Fruit fly (Drosophila melanogaster) whole organism, embryonic: Measurements from ENCODE around the gene CG7991.

Experiments
- Atf6 ChIP-seq: fragments of 200-800 bp; sonication (Bioruptor generic); IDR thresholded peaks from 2 replicates; pipeline ENCODE4 v1.3.6; 2022; ENCODE audit warnings: missing biosample characterization, missing genetic modification characterization
- Bgb ChIP-seq: fragments of 200-800 bp; sonication (Bioruptor generic); IDR thresholded peaks from 2 replicates; pipeline ENCODE4 v1.3.6; 2022; ENCODE audit warnings: missing biosample characterization, missing genetic modification characterization; ENCODE audit not compliant: partially characterized antibody
- CG10267 ChIP-seq: fragments of 200-800 bp; sonication (Bioruptor generic); optimal IDR thresholded peaks from 2 replicates; lab custom pipeline; 2018; ENCODE audit warnings: missing biosample characterization, mild to moderate bottlenecking, missing genetic modification characterization, moderate library complexity
- CG12744 ChIP-seq: fragments of 200-800 bp; sonication (Bioruptor generic); optimal IDR thresholded peaks from 2 replicates; lab custom pipeline; 2016; ENCODE audit warnings: missing biosample characterization, missing genetic modification characterization
- CG13287 ChIP-seq: fragments of 200-800 bp; sonication (Bioruptor generic); IDR thresholded peaks from 2 replicates; pipeline ENCODE4 v1.3.6; 2022; ENCODE audit warnings: missing biosample characterization, missing genetic modification characterization; ENCODE audit not compliant: partially characterized antibody
- CG13424 ChIP-seq: fragments of 200-800 bp; sonication (Bioruptor generic); optimal IDR thresholded peaks from 2 replicates; lab custom pipeline; 2019; ENCODE audit warnings: missing biosample characterization, mild to moderate bottlenecking, missing genetic modification characterization, moderate library complexity
- CG13894 ChIP-seq: fragments of 200-800 bp; sonication (Bioruptor generic); optimal IDR thresholded peaks from 3 replicates; lab custom pipeline; 2018; ENCODE audit warnings: missing biosample characterization, mild to moderate bottlenecking, missing genetic modification characterization, moderate library complexity
- CG14667 ChIP-seq: fragments of 200-800 bp; sonication (Bioruptor generic); IDR thresholded peaks from 2 replicates; pipeline ENCODE4 v1.3.6; 2022; ENCODE audit warnings: missing biosample characterization, missing genetic modification characterization
- CG17359 ChIP-seq: fragments of 200-800 bp; sonication (Bioruptor generic); optimal IDR thresholded peaks from 3 replicates; lab custom pipeline; 2018; ENCODE audit warnings: missing biosample characterization, mild to moderate bottlenecking, missing genetic modification characterization, moderate library complexity
- CG2116 ChIP-seq: fragments of 200-800 bp; sonication (Bioruptor generic); optimal IDR thresholded peaks from 3 replicates; lab custom pipeline; 2018; ENCODE audit warnings: missing biosample characterization, mild to moderate bottlenecking, missing genetic modification characterization
- CG31441 ChIP-seq: fragments of 200-800 bp; sonication (Bioruptor generic); IDR thresholded peaks from 2 replicates; pipeline ENCODE4 v1.3.6; 2022; ENCODE audit warnings: missing biosample characterization, missing genetic modification characterization
- CG32532 ChIP-seq: fragments of 200-800 bp; sonication (Bioruptor generic); IDR thresholded peaks from 2 replicates; pipeline ENCODE4 v1.3.6; 2022; ENCODE audit warnings: missing biosample characterization, missing genetic modification characterization
- CG3407 ChIP-seq: fragments of 200-800 bp; sonication (Bioruptor generic); optimal IDR thresholded peaks from 2 replicates; lab custom pipeline; 2018; ENCODE audit warnings: missing biosample characterization, mild to moderate bottlenecking, missing genetic modification characterization
- CG6765 ChIP-seq: fragments of 200-800 bp; sonication (Bioruptor generic); optimal IDR thresholded peaks from 3 replicates; lab custom pipeline; 2017; ENCODE audit warnings: missing biosample characterization, mild to moderate bottlenecking, missing genetic modification characterization
- CG6854 ChIP-seq: fragments of 200-800 bp; sonication (Bioruptor generic); optimal IDR thresholded peaks from 3 replicates; lab custom pipeline; 2017; ENCODE audit warnings: missing biosample characterization, mild to moderate bottlenecking, missing genetic modification characterization
- CG8944 ChIP-seq: fragments of 200-800 bp; sonication (Bioruptor generic); optimal IDR thresholded peaks from 3 replicates; lab custom pipeline; 2016; ENCODE audit warnings: missing biosample characterization, missing genetic modification characterization
- CG9215 ChIP-seq: fragments of 200-800 bp; sonication (Bioruptor generic); IDR thresholded peaks from 2 replicates; pipeline ENCODE4 v1.3.6; 2022; ENCODE audit warnings: missing biosample characterization, missing genetic modification characterization
- Deaf1 ChIP-seq: fragments of 200-800 bp; optimal IDR thresholded peaks from 3 replicates; lab custom pipeline; 2019; ENCODE audit warnings: missing biosample characterization, mild to moderate bottlenecking, missing genetic modification characterization, moderate library complexity
- Dfd ChIP-seq, 2 experiments: fragments of >200 bp; optimal IDR thresholded peaks; 2 replicates each; lab custom pipeline; 2017; ENCODE audit warnings: missing biosample characterization in 2 of 2, missing genetic modification characterization in 2 of 2
- Dll ChIP-seq: fragments of 200-800 bp; sonication (Bioruptor generic); IDR thresholded peaks from 4 replicates; pipeline ENCODE4 v1.3.6; 2022; ENCODE audit warnings: missing biosample characterization, missing genetic modification characterization; ENCODE audit not compliant: partially characterized antibody
- Dp ChIP-seq: fragments of 200-800 bp; sonication (Bioruptor generic); optimal IDR thresholded peaks from 2 replicates; lab custom pipeline; 2018; ENCODE audit warnings: missing biosample characterization, mild to moderate bottlenecking, missing genetic modification characterization, moderate library complexity
- Elba2 ChIP-seq: fragments of 200-800 bp; sonication (Bioruptor generic); optimal IDR thresholded peaks from 3 replicates; lab custom pipeline; 2016; ENCODE audit warnings: missing biosample characterization, missing genetic modification characterization
- Ets97D ChIP-seq: fragments of 200-800 bp; sonication (Bioruptor generic); optimal IDR thresholded peaks from 3 replicates; lab custom pipeline; 2016; ENCODE audit warnings: missing biosample characterization, missing genetic modification characterization
- Fer2 ChIP-seq: fragments of 200-800 bp; sonication (Bioruptor generic); optimal IDR thresholded peaks from 2 replicates; lab custom pipeline; 2018; ENCODE audit warnings: missing biosample characterization, mild to moderate bottlenecking, missing genetic modification characterization, moderate library complexity
- H15 ChIP-seq: fragments of 200-800 bp; sonication (Bioruptor generic); IDR thresholded peaks from 3 replicates; pipeline ENCODE4 v1.3.6; 2022; ENCODE audit warnings: missing biosample characterization, missing genetic modification characterization
- Hr51 ChIP-seq, 2 experiments: fragments of 200-800 bp; sonication (Bioruptor generic); optimal IDR thresholded peaks; 2 replicates in 1 of 2; 3 replicates in 1 of 2; lab custom pipeline; 2016 to 2018; ENCODE audit warnings: missing biosample characterization in 2 of 2, missing genetic modification characterization in 2 of 2, mild to moderate bottlenecking in 1 of 2, moderate library complexity in 1 of 2
- Hr78 ChIP-seq, 2 experiments: fragments of 200-800 bp in 1 of 2; fragments of >200 bp in 1 of 2; sonication (Bioruptor generic) in 1 of 2; optimal IDR thresholded peaks; 2 replicates each; lab custom pipeline; 2017 to 2019; ENCODE audit warnings: missing biosample characterization in 2 of 2, missing genetic modification characterization in 2 of 2, mild to moderate bottlenecking in 1 of 2, moderate library complexity in 1 of 2
- Jarid2 ChIP-seq: fragments of 200-800 bp; sonication (Bioruptor generic); optimal IDR thresholded peaks from 3 replicates; lab custom pipeline; 2017; ENCODE audit warnings: mild to moderate bottlenecking, missing biosample characterization, missing genetic modification reagents, missing genetic modification characterization
- Side ChIP-seq: fragments of 200-800 bp; sonication (Bioruptor generic); optimal IDR thresholded peaks from 2 replicates; lab custom pipeline; 2016; ENCODE audit warnings: missing biosample characterization, missing genetic modification characterization
- ab ChIP-seq: fragments of 200-800 bp; sonication (Bioruptor generic); optimal IDR thresholded peaks from 2 replicates; lab custom pipeline; 2016; ENCODE audit warnings: missing biosample characterization, missing genetic modification characterization
- az2 ChIP-seq: fragments of 200-800 bp; sonication (Bioruptor generic); optimal IDR thresholded peaks from 3 replicates; lab custom pipeline; 2016; ENCODE audit warnings: missing biosample characterization, missing genetic modification characterization
- bab2 ChIP-seq: fragments of 200-800 bp; sonication (Bioruptor generic); optimal IDR thresholded peaks from 2 replicates; lab custom pipeline; 2016; ENCODE audit warnings: missing biosample characterization, missing genetic modification characterization
- bigmax ChIP-seq: fragments of 200-800 bp; sonication (Bioruptor generic); optimal IDR thresholded peaks from 2 replicates; lab custom pipeline; 2018; ENCODE audit warnings: missing biosample characterization, mild to moderate bottlenecking, missing genetic modification characterization
- crc ChIP-seq: fragments of 200-800 bp; sonication (Bioruptor generic); optimal IDR thresholded peaks from 2 replicates; lab custom pipeline; 2016; ENCODE audit warnings: missing biosample characterization, missing genetic modification characterization
- dimm ChIP-seq: fragments of 200-800 bp; sonication (Bioruptor generic); IDR thresholded peaks from 2 replicates; pipeline ENCODE4 v1.3.6; 2022; ENCODE audit warnings: missing biosample characterization, missing genetic modification characterization
- fd64A ChIP-seq: fragments of 200-800 bp; sonication (Bioruptor generic); optimal IDR thresholded peaks from 3 replicates; lab custom pipeline; 2018; ENCODE audit warnings: missing biosample characterization, mild to moderate bottlenecking, missing genetic modification characterization
- hbn ChIP-seq: fragments of 200-800 bp; sonication (Bioruptor generic); IDR thresholded peaks from 2 replicates; pipeline ENCODE4 v1.3.6; 2022; ENCODE audit warnings: missing biosample characterization, missing genetic modification characterization; ENCODE audit not compliant: partially characterized antibody
- kni ChIP-seq: fragments of 200-800 bp; sonication (Bioruptor generic); optimal IDR thresholded peaks from 3 replicates; lab custom pipeline; 2017; ENCODE audit warnings: mild to moderate bottlenecking, missing biosample characterization, missing genetic modification reagents, missing genetic modification characterization
- lola ChIP-seq, 3 experiments: fragments of >200 bp in 2 of 3; fragments of 200-800 bp in 1 of 3; sonication (Bioruptor generic) in 1 of 3; optimal IDR thresholded peaks; 2 replicates each; lab custom pipeline; 2017 to 2019; ENCODE audit warnings: missing biosample characterization in 3 of 3, missing genetic modification characterization in 3 of 3, mild to moderate bottlenecking in 1 of 3, moderate library complexity in 1 of 3
- lov ChIP-seq, 2 experiments: fragments of 200-800 bp in 1 of 2; fragments of >200 bp in 1 of 2; sonication (Bioruptor generic) in 1 of 2; IDR thresholded peaks in 1 of 2; optimal IDR thresholded peaks in 1 of 2; 2 replicates in 1 of 2; 3 replicates in 1 of 2; pipeline versions ENCODE4 v1.3.6 to Lab custom; 2017 to 2022; ENCODE audit warnings: missing biosample characterization in 1 of 2, missing genetic modification characterization in 1 of 2
- mam ChIP-seq: fragments of 200-800 bp; sonication (Bioruptor generic); optimal IDR thresholded peaks from 3 replicates; lab custom pipeline; 2016; ENCODE audit warnings: missing biosample characterization, missing genetic modification characterization
- odd ChIP-seq: fragments of 200-800 bp; sonication (Bioruptor generic); optimal IDR thresholded peaks from 2 replicates; lab custom pipeline; 2017; ENCODE audit warnings: missing biosample characterization, mild to moderate bottlenecking, missing genetic modification characterization
- onecut ChIP-seq: fragments of 200-800 bp; sonication (Bioruptor generic); IDR thresholded peaks from 2 replicates; pipeline ENCODE4 v1.3.6; 2022; ENCODE audit warnings: missing biosample characterization, missing genetic modification characterization
- pho ChIP-seq: fragments of 200-800 bp; sonication (Bioruptor generic); optimal IDR thresholded peaks from 2 replicates; lab custom pipeline; 2016; ENCODE audit warnings: missing biosample characterization, missing genetic modification characterization
- seq ChIP-seq: fragments of 200-800 bp; sonication (Bioruptor generic); IDR thresholded peaks from 2 replicates; pipeline ENCODE4 v1.3.6; 2022; ENCODE audit warnings: missing biosample characterization, missing genetic modification characterization
- slou ChIP-seq: fragments of 200-800 bp; sonication (Bioruptor generic); optimal IDR thresholded peaks from 3 replicates; lab custom pipeline; 2016; ENCODE audit warnings: missing biosample characterization, missing genetic modification characterization
- sna ChIP-seq: fragments of 200-800 bp; sonication (Bioruptor generic); IDR thresholded peaks from 2 replicates; pipeline ENCODE4 v1.3.6; 2022; ENCODE audit warnings: missing biosample characterization, missing genetic modification characterization; ENCODE audit not compliant: partially characterized antibody
- toy ChIP-seq: fragments of 200-800 bp; sonication (Bioruptor generic); IDR thresholded peaks from 2 replicates; pipeline ENCODE4 v1.3.6; 2022; ENCODE audit warnings: missing biosample characterization, missing genetic modification characterization
- vnd ChIP-seq: fragments of 200-800 bp; sonication (Bioruptor generic); IDR thresholded peaks from 3 replicates; pipeline ENCODE4 v1.3.6; 2022; ENCODE audit warnings: missing biosample characterization, missing genetic modification characterization; ENCODE audit not compliant: partially characterized antibody

The CG7991 gene

dm6 chr3L:1652700-1653200 lies 21.8 kb upstream of the CG7991 start, which contains the start of the genes CG7970 and Vta1 (continued):
- TF ChIP-seq CG6854 (no peak), dimm (GFP tag; lab: Robert Waterston, UW) (no peak), fd64A (GFP tag; lab: Kevin White, UChicago) (no peak), CG13287 (GFP tag; lab: Robert Waterston, UW) (peak; percentile 43; the same call in 1 of the 2 replicates), toy (no peak), ab (GFP tag; lab: Kevin White, UChicago) (no peak), CG13424 (tag; lab: Kevin White, UChicago) (no peak), Jarid2 (GFP tag; lab: Kevin White, UChicago) (no peak), az2 (GFP tag; lab: Kevin White, UChicago) (no peak), Dp (GFP tag; lab: Kevin White, UChicago) (peak; percentile 42), CG31441 (GFP tag; lab: Robert Waterston, UW) (no peak), CG17359 (tag; lab: Kevin White, UChicago) (no peak), CG12744 (GFP tag; lab: Kevin White, UChicago) (no peak), Ets97D (GFP tag; lab: Kevin White, UChicago) (no peak), CG6765 (GFP tag; lab: Kevin White, UChicago) (no peak), Deaf1 (peak; percentile 74), CG13894 (tag; lab: Kevin White, UChicago) (no peak), H15 (GFP tag; lab: Robert Waterston, UW) (no peak), lov (optimal IDR thresholded peaks at IDR 0.05; lab: Kevin White, UChicago) (no peak), lov (GFP tag; IDR thresholded peaks at IDR 0.05; lab: Robert Waterston, UW) (no peak), CG14667 (GFP tag; lab: Robert Waterston, UW) (no peak), vnd (GFP tag; lab: Robert Waterston, UW) (no peak), seq (GFP tag; lab: Robert Waterston, UW) (no peak), Dll (0 out of 4 replicates have a peak, but pooled peaks have one; percentile 26), Side (no peak), CG8944 (no peak), Hr78 (GFP tag; optimal IDR thresholded peaks at IDR 0.05; lab: Kevin White, UChicago) (peak in 1 of 2 experiments; percentile 94), slou (GFP tag; lab: Kevin White, UChicago) (no peak), CG9215 (GFP tag; lab: Robert Waterston, UW) (no peak), Elba2 (GFP tag; lab: Kevin White, UChicago) (no peak), onecut (no peak), CG32532 (no peak), hbn (no peak), Hr51 (GFP tag; optimal IDR thresholded peaks at IDR 0.05; lab: Kevin White, UChicago) (no peak), Fer2 (tag; lab: Kevin White, UChicago) (no peak), Dfd (GFP tag; optimal IDR thresholded peaks at IDR 0.05; lab: Kevin White, UChicago) (no peak), bab2 (GFP tag; lab: Kevin White, UChicago) (no peak), lola (GFP tag; optimal IDR thresholded peaks at IDR 0.05; lab: Kevin White, UChicago) (no peak), CG10267 (peak; percentile 12), pho (GFP tag; lab: Kevin White, UChicago) (no peak), CG2116 (GFP tag; lab: Kevin White, UChicago) (no peak), CG3407 (no peak), Atf6 (GFP tag; lab: Robert Waterston, UW) (no peak), odd (GFP tag; lab: Kevin White, UChicago) (no peak), mam (GFP tag; lab: Kevin White, UChicago) (no peak), kni (GFP tag; lab: Kevin White, UChicago) (no peak), Bgb (GFP tag; lab: Robert Waterston, UW) (peak; percentile 27; the same call in 1 of the 2 replicates), sna (GFP tag; lab: Robert Waterston, UW) (0 out of 2 replicates have a peak, but pooled peaks have one; percentile 23), bigmax (no peak), crc (no peak)
